Fruit fly (Drosophila melanogaster) whole organism, pupa: Measurements from ENCODE around the gene Zn72D.

Experiments
- CG10348 ChIP-seq: fragments of 200-800 bp; sonication (Bioruptor generic); IDR thresholded peaks from 2 replicates; pipeline ENCODE4 v1.3.6; 2022; ENCODE audit warnings: missing biosample characterization, missing genetic modification characterization
- CG12605 ChIP-seq: fragments of 200-800 bp; sonication (Bioruptor generic); IDR thresholded peaks from 2 replicates; pipeline ENCODE4 v1.3.6; 2022; ENCODE audit warnings: missing biosample characterization, missing genetic modification characterization
- CG13204 ChIP-seq: fragments of 200-800 bp; sonication (Bioruptor generic); optimal IDR thresholded peaks from 2 replicates; lab custom pipeline; 2018; ENCODE audit warnings: missing biosample characterization, mild to moderate bottlenecking, missing genetic modification characterization, moderate library complexity
- CG14655 ChIP-seq: fragments of 200-800 bp; sonication (Bioruptor generic); optimal IDR thresholded peaks from 3 replicates; lab custom pipeline; 2017; ENCODE audit warnings: mild to moderate bottlenecking, missing biosample characterization, missing genetic modification reagents, missing genetic modification characterization
- CG15710 ChIP-seq: fragments of 200-800 bp; sonication (Bioruptor generic); optimal IDR thresholded peaks from 2 replicates; lab custom pipeline; 2018; ENCODE audit warnings: missing biosample characterization, mild to moderate bottlenecking, missing genetic modification characterization, moderate library complexity
- CG17806 ChIP-seq: fragments of 200-800 bp; sonication (Bioruptor generic); optimal IDR thresholded peaks from 2 replicates; lab custom pipeline; 2018; ENCODE audit warnings: missing biosample characterization, mild to moderate bottlenecking, missing genetic modification characterization, moderate library complexity
- CG32121 ChIP-seq: fragments of 200-800 bp; sonication (Bioruptor generic); IDR thresholded peaks from 2 replicates; pipeline ENCODE4 v1.3.6; 2022; ENCODE audit warnings: missing biosample characterization, missing genetic modification characterization
- CG34367 ChIP-seq: fragments of 200-800 bp; sonication (Bioruptor generic); optimal IDR thresholded peaks from 2 replicates; lab custom pipeline; 2018; ENCODE audit warnings: missing biosample characterization, mild to moderate bottlenecking, missing genetic modification characterization
- CG4496 ChIP-seq: fragments of 200-800 bp; sonication (Bioruptor generic); IDR thresholded peaks from 3 replicates; pipeline ENCODE4 v1.3.6; 2022; ENCODE audit warnings: missing biosample characterization, missing genetic modification characterization
- CG8159 ChIP-seq: fragments of 200-800 bp; sonication (Bioruptor generic); optimal IDR thresholded peaks from 3 replicates; lab custom pipeline; 2018; ENCODE audit warnings: missing biosample characterization, mild to moderate bottlenecking, missing genetic modification characterization, moderate library complexity
- CG8301 ChIP-seq: fragments of 200-800 bp; sonication (Bioruptor generic); optimal IDR thresholded peaks from 2 replicates; lab custom pipeline; 2018; ENCODE audit warnings: missing biosample characterization, mild to moderate bottlenecking, missing genetic modification characterization
- CG9948 ChIP-seq: fragments of 200-800 bp; sonication (Bioruptor generic); optimal IDR thresholded peaks from 2 replicates; lab custom pipeline; 2018; ENCODE audit warnings: missing biosample characterization, mild to moderate bottlenecking, missing genetic modification characterization, moderate library complexity
- D1 ChIP-seq: fragments of 200-800 bp; sonication (Bioruptor generic); optimal IDR thresholded peaks from 2 replicates; lab custom pipeline; 2018; ENCODE audit warnings: missing biosample characterization, mild to moderate bottlenecking, missing genetic modification characterization, moderate library complexity
- EcR ChIP-seq: fragments of 200-800 bp; sonication (Bioruptor generic); optimal IDR thresholded peaks from 3 replicates; lab custom pipeline; 2019; ENCODE audit warnings: missing biosample characterization, missing genetic modification characterization, mild to moderate bottlenecking, moderate library complexity, missing genetic modification reagents
- Ets98B ChIP-seq: fragments of 200-800 bp; sonication (Bioruptor generic); IDR thresholded peaks from 2 replicates; pipeline ENCODE4 v1.3.6; 2022; ENCODE audit warnings: missing biosample characterization, missing genetic modification characterization
- Pif1A ChIP-seq: fragments of 200-800 bp; sonication (Bioruptor generic); optimal IDR thresholded peaks from 3 replicates; lab custom pipeline; 2016; ENCODE audit warnings: missing biosample characterization, missing genetic modification characterization
- Pif1B ChIP-seq: fragments of 200-800 bp; sonication (Bioruptor generic); optimal IDR thresholded peaks from 3 replicates; lab custom pipeline; 2016; ENCODE audit warnings: missing biosample characterization, missing genetic modification characterization
- Snoo ChIP-seq: fragments of 200-800 bp; sonication (Bioruptor generic); optimal IDR thresholded peaks from 3 replicates; lab custom pipeline; 2017; ENCODE audit warnings: missing biosample characterization, mild to moderate bottlenecking, missing genetic modification characterization, inconsistent platforms
- fd96Ca ChIP-seq: fragments of 200-800 bp; sonication (Bioruptor generic); IDR thresholded peaks from 3 replicates; pipeline ENCODE4 v1.3.6; 2022; ENCODE audit warnings: missing biosample characterization, missing genetic modification characterization
- gl ChIP-seq: fragments of 200-800 bp; sonication (Bioruptor generic); optimal IDR thresholded peaks from 2 replicates; lab custom pipeline; 2018; ENCODE audit warnings: missing biosample characterization, mild to moderate bottlenecking, missing genetic modification characterization
- rn ChIP-seq: fragments of 200-800 bp; sonication (Bioruptor generic); IDR thresholded peaks from 2 replicates; pipeline ENCODE4 v1.3.6; 2022; ENCODE audit warnings: missing biosample characterization, missing genetic modification characterization

The Zn72D gene

DNA sequence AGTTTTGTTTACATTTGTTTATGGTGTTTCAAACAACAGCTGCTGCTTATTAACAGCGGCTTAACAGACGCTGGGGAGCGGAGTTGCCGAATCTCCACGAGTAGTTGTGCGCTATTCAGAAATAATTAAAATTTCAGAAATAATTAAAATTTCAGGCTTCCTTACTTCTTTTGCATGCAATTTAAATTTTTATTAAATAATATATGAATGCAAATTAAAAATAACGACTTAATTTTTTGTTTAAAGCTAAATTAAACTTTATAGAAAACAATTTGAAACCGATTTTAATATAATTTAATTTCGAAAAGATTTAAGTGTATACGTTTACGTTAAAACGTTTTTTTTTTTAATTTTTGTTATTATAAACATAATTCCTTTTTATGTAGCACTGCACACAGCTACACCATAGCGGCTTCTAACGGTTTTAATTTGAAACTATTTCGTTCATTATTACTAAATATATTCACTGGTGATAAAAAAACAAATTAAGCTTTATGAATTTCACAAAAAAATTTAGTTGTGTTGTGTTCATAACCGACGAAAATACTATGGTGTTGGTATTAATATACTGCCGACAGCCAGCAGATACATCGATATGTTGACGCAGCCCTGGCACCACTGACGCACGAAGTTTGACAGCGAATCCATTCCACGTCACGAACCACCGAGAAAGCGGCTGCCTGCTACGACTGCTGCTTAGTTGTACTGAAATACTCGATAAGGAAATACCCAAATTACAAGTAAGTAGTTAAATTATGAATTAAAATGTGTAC lies 16.7 kb upstream of the Zn72D start, which contains the start of gene SsRbeta:
Gene SsRbeta, plus strand, starts transcription at position 645 of the 773 bp plus-strand sequence.
- TF ChIP-seq CG17806 (tag; lab: Kevin White, UChicago) = no peak
- TF ChIP-seq CG8159 (tag; lab: Kevin White, UChicago) = peak; percentile 2
- TF ChIP-seq Snoo = peak; percentile 23
- TF ChIP-seq CG12605 (GFP tag; lab: Robert Waterston, UW) = peak; percentile 7; the same call in 1 of the 2 replicates
- TF ChIP-seq CG32121 (GFP tag; lab: Robert Waterston, UW) = peak; percentile 21; the same call in 1 of the 2 replicates
- peak; percentile 33; the same call in 2 of the 3 replicates for TF ChIP-seq CG4496 (GFP tag; lab: Robert Waterston, UW)
- TF ChIP-seq D1 (tag; lab: Kevin White, UChicago) = peak; percentile 38
- no peak for TF ChIP-seq CG34367 (tag; lab: Kevin White, UChicago)
- no peak for TF ChIP-seq CG14655 (GFP tag; lab: Kevin White, UChicago)
- TF ChIP-seq rn (GFP tag; lab: Robert Waterston, UW) = peak; percentile 28; the same call in 1 of the 2 replicates
- TF ChIP-seq Ets98B = peak; percentile 5; the same call in 1 of the 2 replicates

DNA sequence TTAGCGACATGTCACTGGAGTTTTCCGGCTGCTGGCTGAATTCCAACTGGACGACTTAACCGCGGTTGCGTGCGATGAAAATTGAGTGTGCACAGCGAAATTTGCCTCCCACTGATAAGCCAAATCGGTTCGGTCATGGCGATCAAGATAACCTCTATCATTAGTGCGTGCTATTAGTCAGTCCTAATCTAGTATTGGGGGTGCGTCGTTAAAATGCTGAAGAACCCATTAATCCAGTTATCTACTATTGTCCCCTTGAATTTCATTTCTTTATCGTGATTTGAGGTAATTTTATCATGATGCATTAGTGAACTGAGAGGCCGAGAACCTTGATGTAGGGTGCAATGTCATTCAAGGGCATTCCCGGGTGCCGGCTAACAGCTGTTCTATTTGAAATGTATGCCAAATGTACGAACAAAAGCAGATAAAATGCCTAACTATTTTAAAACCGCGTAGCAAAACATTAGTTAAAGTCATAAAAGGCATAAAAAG lies 16.1 kb upstream of the Zn72D start, which contains the start of gene Pgm1:
Gene Pgm1, minus strand, starts transcription at position 51 of the 492 bp plus-strand sequence.
- TF ChIP-seq rn (GFP tag; lab: Robert Waterston, UW) (peak; percentile 75), EcR (GFP tag; lab: Kevin White, UChicago) (peak; percentile 71), CG32121 (GFP tag; lab: Robert Waterston, UW) (peak; percentile 77), CG8159 (tag; lab: Kevin White, UChicago) (peak; percentile 86), Pif1A (GFP tag; lab: Kevin White, UChicago) (no peak), CG9948 (tag; lab: Kevin White, UChicago) (peak; percentile 83), Pif1B (no peak), CG14655 (GFP tag; lab: Kevin White, UChicago) (no peak), CG4496 (GFP tag; lab: Robert Waterston, UW) (peak; percentile 87), CG10348 (peak; percentile 62), Ets98B (peak; percentile 68), CG17806 (tag; lab: Kevin White, UChicago) (peak; percentile 85), fd96Ca (GFP tag; lab: Robert Waterston, UW) (peak; percentile 89; the same call in 2 of the 3 replicates), gl (tag; lab: Kevin White, UChicago) (peak; percentile 86), CG8301 (tag; lab: Kevin White, UChicago) (peak; percentile 91), CG12605 (GFP tag; lab: Robert Waterston, UW) (peak; percentile 63), Snoo (peak; percentile 86), CG13204 (GFP tag; lab: Kevin White, UChicago) (no peak), CG34367 (tag; lab: Kevin White, UChicago) (no peak), D1 (tag; lab: Kevin White, UChicago) (no peak), CG15710 (tag; lab: Kevin White, UChicago) (peak; percentile 79)

DNA sequence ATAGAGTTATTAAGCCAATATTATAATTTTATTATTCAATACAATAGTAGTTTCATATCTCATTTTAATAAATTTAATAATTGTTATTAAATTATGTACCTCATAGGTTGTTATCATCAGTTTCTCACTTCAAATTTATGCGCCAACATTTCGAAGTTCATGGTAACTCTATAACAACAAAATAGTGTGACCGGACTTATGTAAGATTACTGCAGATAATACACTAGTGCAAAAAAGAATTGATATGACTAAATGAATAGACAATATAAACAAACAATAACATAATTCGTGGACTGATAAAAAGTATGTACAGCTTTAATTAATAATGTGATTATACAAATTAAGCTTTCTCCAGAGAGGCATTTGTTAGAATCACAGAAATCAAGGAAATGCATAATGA lies 9.4 kb upstream of the Zn72D start, which contains the start of gene Strump:
Gene Strump, plus strand, starts transcription at position 212 of the 400 bp plus-strand sequence.
- TF ChIP-seq CG9948 (tag; lab: Kevin White, UChicago) (no peak), CG8301 (tag; lab: Kevin White, UChicago) (no peak), CG4496 (GFP tag; lab: Robert Waterston, UW) (no peak), CG13204 (GFP tag; lab: Kevin White, UChicago) (no peak), rn (GFP tag; lab: Robert Waterston, UW) (no peak), gl (tag; lab: Kevin White, UChicago) (no peak)
- TF ChIP-seq, all 21 proteins: peak for 0

DNA sequence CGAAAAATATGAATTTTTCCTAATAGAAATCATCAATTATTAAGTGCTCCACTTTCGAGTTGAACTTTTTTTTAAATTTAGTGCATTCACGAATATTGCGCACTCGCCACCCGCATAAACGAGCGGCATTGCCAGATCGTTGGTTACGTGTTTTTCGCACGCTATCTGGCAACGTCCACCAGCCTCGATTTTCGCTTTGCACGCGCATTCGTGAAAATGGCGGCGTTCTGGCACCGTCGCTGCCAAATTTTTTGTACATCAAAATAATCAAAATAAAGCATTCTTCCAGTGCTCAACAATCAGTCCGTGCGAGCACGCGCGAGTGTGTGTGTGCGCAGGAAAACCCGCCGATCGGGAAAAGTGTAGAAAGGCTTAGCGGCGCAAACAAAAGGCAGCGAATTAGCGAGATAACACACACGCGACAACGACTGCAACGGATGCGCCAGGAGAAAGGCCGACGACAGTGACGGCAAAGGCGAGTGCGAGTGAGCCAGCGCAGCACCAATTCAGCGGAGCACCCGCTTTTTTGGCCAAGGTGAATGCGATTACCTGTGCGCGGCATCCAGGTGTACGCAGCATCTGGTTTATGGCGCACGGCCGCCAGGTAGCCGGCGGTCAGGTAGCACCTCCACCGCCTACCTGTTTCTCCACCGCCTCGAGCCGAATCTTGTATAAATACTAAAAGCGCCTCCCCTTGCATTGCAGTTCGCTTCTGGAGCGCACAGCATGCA lies 1.3 kb upstream of the Zn72D start:
- peak; percentile 66 for TF ChIP-seq CG9948 (tag; lab: Kevin White, UChicago)
- TF ChIP-seq Pif1B = peak; percentile 88
- peak; percentile 52 for TF ChIP-seq rn (GFP tag; lab: Robert Waterston, UW)
- TF ChIP-seq CG34367 (tag; lab: Kevin White, UChicago) = peak; percentile 70
- TF ChIP-seq CG12605 (GFP tag; lab: Robert Waterston, UW) = 0 out of 2 replicates have a peak, but pooled peaks have one; percentile 5
- TF ChIP-seq Pif1A (GFP tag; lab: Kevin White, UChicago) = no peak
- peak; percentile 93 for TF ChIP-seq CG4496 (GFP tag; lab: Robert Waterston, UW)
- no peak for TF ChIP-seq CG8159 (tag; lab: Kevin White, UChicago)
- TF ChIP-seq Snoo = peak; percentile 82
- TF ChIP-seq CG10348 = no peak
- TF ChIP-seq D1 (tag; lab: Kevin White, UChicago) = no peak
- peak; percentile 76 for TF ChIP-seq CG15710 (tag; lab: Kevin White, UChicago)
- TF ChIP-seq CG17806 (tag; lab: Kevin White, UChicago) = peak; percentile 70
- TF ChIP-seq CG13204 (GFP tag; lab: Kevin White, UChicago) = no peak
- TF ChIP-seq gl (tag; lab: Kevin White, UChicago) = no peak
- peak; percentile 90 for TF ChIP-seq fd96Ca (GFP tag; lab: Robert Waterston, UW)
- peak; percentile 85 for TF ChIP-seq CG32121 (GFP tag; lab: Robert Waterston, UW)
- no peak for TF ChIP-seq CG14655 (GFP tag; lab: Kevin White, UChicago)
- TF ChIP-seq CG8301 (tag; lab: Kevin White, UChicago) = peak; percentile 79
- TF ChIP-seq EcR (GFP tag; lab: Kevin White, UChicago) = peak; percentile 38
- peak; percentile 90 for TF ChIP-seq Ets98B
- TF ChIP-seq, all 21 proteins: peak for 14
